Worm (Caenorhabditis elegans): ENCODE data around the gene dld-1.
A peak's percentile ranks its signal among the peaks of the same experiment; 100 is the strongest.
"Not testable (repeated sequence)": the region's sequence is repeated elsewhere in the genome, so short reads cannot be mapped to it uniquely, and the experiment has no call there.

dld-1 gene

ce11 chrIV:14464065-14464567 lies at the start of gene dld-1:
dld-1 (plus strand) TSS chrIV:14464517.
- TF ChIP-seq W03F9.2 (tag; optimal IDR thresholded peaks at IDR 0.05) (peak; percentile 85), dao-5 (tag; optimal IDR thresholded peaks at IDR 0.05) (no peak), him-1 (tag; optimal IDR thresholded peaks at IDR 0.05) (peak; percentile 67)

ce11 chrIV:14417128-14417527 lies 47.2 kb upstream of the dld-1 start, which contains the start of gene F55B11.6:
F55B11.6 (minus strand) TSS chrIV:14417228.
- TF ChIP-seq him-1 (tag; optimal IDR thresholded peaks at IDR 0.05) (no peak), W03F9.2 (tag; optimal IDR thresholded peaks at IDR 0.05) (no peak), dao-5 (tag; optimal IDR thresholded peaks at IDR 0.05) (no peak)

ce11 chrIV:14421938-14422337 lies 42.4 kb upstream of the dld-1 start, which contains the start of gene F55B11.7:
F55B11.7 (minus strand) TSS chrIV:14422038.
- TF ChIP-seq dao-5 (tag; optimal IDR thresholded peaks at IDR 0.05) = no peak
- no peak for TF ChIP-seq him-1 (tag; optimal IDR thresholded peaks at IDR 0.05)
- no peak for TF ChIP-seq W03F9.2 (tag; optimal IDR thresholded peaks at IDR 0.05)

ce11 chrIV:14423194-14423593 lies 41.1 kb upstream of the dld-1 start, which contains the start of gene F55B11.2:
F55B11.2 (minus strand) TSS chrIV:14423294.
- TF ChIP-seq him-1 (tag; optimal IDR thresholded peaks at IDR 0.05) (no peak), W03F9.2 (tag; optimal IDR thresholded peaks at IDR 0.05) (no peak), dao-5 (tag; optimal IDR thresholded peaks at IDR 0.05) (no peak)

ce11 chrIV:14424396-14424795 lies 39.9 kb upstream of the dld-1 start, which contains the start of gene F55B11.3:
F55B11.3 (plus strand) TSS chrIV:14424696.
- no peak for TF ChIP-seq dao-5 (tag; optimal IDR thresholded peaks at IDR 0.05)

ce11 chrIV:14427395-14427794 lies 36.9 kb upstream of the dld-1 start, which contains the start of gene F55B11.5:
F55B11.5 (plus strand) TSS chrIV:14427695.
- TF ChIP-seq him-1, dao-5, W03F9.2 (tag; optimal IDR thresholded peaks at IDR 0.05): not testable (repeated sequence)

- no peak for TF ChIP-seq dao-5 (tag; optimal IDR thresholded peaks at IDR 0.05)
- no peak for TF ChIP-seq him-1 (tag; optimal IDR thresholded peaks at IDR 0.05)
- no peak for TF ChIP-seq W03F9.2 (tag; optimal IDR thresholded peaks at IDR 0.05)
Measured at ce11 chrIV:14430853-14431252, 33.5 kb upstream of the dld-1 start, which contains the start of gene F55B11.4. F55B11.4 (minus strand) TSS chrIV:14430920.

- no peak for TF ChIP-seq W03F9.2 (tag; optimal IDR thresholded peaks at IDR 0.05)
- no peak for TF ChIP-seq dao-5 (tag; optimal IDR thresholded peaks at IDR 0.05)
Measured at ce11 chrIV:14435902-14436301, 28.4 kb upstream of the dld-1 start.

- TF ChIP-seq dao-5 (tag; optimal IDR thresholded peaks at IDR 0.05) = no peak
- TF ChIP-seq him-1 (tag; optimal IDR thresholded peaks at IDR 0.05) = no peak
- TF ChIP-seq W03F9.2 (tag; optimal IDR thresholded peaks at IDR 0.05) = no peak
Measured at ce11 chrIV:14437391-14437790, 26.9 kb upstream of the dld-1 start.

- TF ChIP-seq W03F9.2 (tag; optimal IDR thresholded peaks at IDR 0.05) (no peak), dao-5 (tag; optimal IDR thresholded peaks at IDR 0.05) (no peak), him-1 (tag; optimal IDR thresholded peaks at IDR 0.05) (no peak)
Measured at ce11 chrIV:14444077-14444476, 20.2 kb upstream of the dld-1 start, which contains the start of gene tra-3. tra-3 (minus strand) TSS chrIV:14444183.

ce11 chrIV:14445191-14445795 lies 19.0 kb upstream of the dld-1 start:
- TF ChIP-seq W03F9.2 (tag; optimal IDR thresholded peaks at IDR 0.05) (no peak), him-1 (tag; optimal IDR thresholded peaks at IDR 0.05) (no peak), dao-5 (tag; optimal IDR thresholded peaks at IDR 0.05) (no peak)

ce11 chrIV:14456667-14457066 lies 7.7 kb upstream of the dld-1 start, which contains the start of gene nspg-9:
nspg-9 (plus strand) TSS chrIV:14456900.
- TF ChIP-seq him-1 (tag; optimal IDR thresholded peaks at IDR 0.05) (no peak), W03F9.2 (tag; optimal IDR thresholded peaks at IDR 0.05) (no peak), dao-5 (tag; optimal IDR thresholded peaks at IDR 0.05) (no peak)

ce11 chrIV:14466048-14466447 lies 1.7 kb downstream of the dld-1 start:
- TF ChIP-seq him-1 (tag; optimal IDR thresholded peaks at IDR 0.05) (no peak), W03F9.2 (tag; optimal IDR thresholded peaks at IDR 0.05) (no peak), dao-5 (tag; optimal IDR thresholded peaks at IDR 0.05) (no peak)

ce11 chrIV:14466837-14467236 lies 2.5 kb downstream of the dld-1 start:
- TF ChIP-seq W03F9.2 (tag; optimal IDR thresholded peaks at IDR 0.05) = no peak
- no peak for TF ChIP-seq dao-5 (tag; optimal IDR thresholded peaks at IDR 0.05)
- no peak for TF ChIP-seq him-1 (tag; optimal IDR thresholded peaks at IDR 0.05)
